Fruit fly (Drosophila melanogaster): Measurements from ENCODE around the gene Kcmf1.

Gene Kcmf1

DNA sequence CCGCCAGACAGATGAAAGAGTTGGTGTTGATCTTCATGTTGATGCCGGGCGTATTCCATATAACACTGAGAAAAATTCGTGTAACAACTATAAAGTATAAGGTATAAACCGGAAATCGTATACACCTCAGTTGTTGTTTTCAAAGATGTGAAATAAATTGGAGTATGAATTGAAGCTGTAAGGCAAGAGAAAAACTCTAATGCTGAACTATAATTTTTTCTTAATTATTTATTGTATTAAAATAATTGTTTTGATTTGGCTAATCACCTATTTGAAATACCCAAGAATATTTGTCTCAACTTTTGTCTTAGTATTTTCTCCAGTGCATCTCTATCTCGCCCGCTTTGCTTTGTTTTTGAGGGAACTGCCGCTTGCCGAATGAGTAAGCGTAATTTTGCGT is 54.4 kb downstream of the Kcmf1 start:
- TF ChIP-seq inv (GFP tag; IDR thresholded peaks at IDR 0.05; ENCODE audit: partially characterized antibody) (no peak), mirr (GFP tag; optimal IDR thresholded peaks at IDR 0.05) (no peak), CG8478 (optimal IDR thresholded peaks at IDR 0.05) (no peak), CG6683 (GFP tag; optimal IDR thresholded peaks at IDR 0.05) (no peak), scrt (GFP tag; optimal IDR thresholded peaks at IDR 0.05) (peak; percentile 5), CG6689 (GFP tag; IDR thresholded peaks at IDR 0.05) (peak; percentile 33), CG30431 (GFP tag; optimal IDR thresholded peaks at IDR 0.05) (no peak), Hr3 (GFP tag; optimal IDR thresholded peaks at IDR 0.05) (peak; percentile 56), ac (GFP tag; optimal IDR thresholded peaks at IDR 0.05) (no peak), pb (GFP tag; optimal IDR thresholded peaks at IDR 0.05) (no peak), CG10209 (GFP tag; optimal IDR thresholded peaks at IDR 0.05) (peak; percentile 47), mld (GFP tag; IDR thresholded peaks at IDR 0.05; ENCODE audit: partially characterized antibody) (no peak), Side (GFP tag; optimal IDR thresholded peaks at IDR 0.05) (no peak), TFAM (GFP tag; optimal IDR thresholded peaks at IDR 0.05) (no peak), CG13624 (GFP tag; optimal IDR thresholded peaks at IDR 0.05) (no peak), tx (GFP tag; optimal IDR thresholded peaks at IDR 0.05) (no peak), Vsx1 (GFP tag; optimal IDR thresholded peaks at IDR 0.05) (no peak), CG14965 (GFP tag; optimal IDR thresholded peaks at IDR 0.05; ENCODE audit: borderline replicate concordance) (no peak), Fer2 (tag; optimal IDR thresholded peaks at IDR 0.05) (no peak), schlank (tag; optimal IDR thresholded peaks at IDR 0.05) (no peak), ind (GFP tag; optimal IDR thresholded peaks at IDR 0.05) (peak; percentile 55), CG33557 (GFP tag; optimal IDR thresholded peaks at IDR 0.05) (peak; percentile 7), CG10979 (tag; optimal IDR thresholded peaks at IDR 0.05) (peak; percentile 63), bigmax (GFP tag; optimal IDR thresholded peaks at IDR 0.05) (no peak), CG14050 (GFP tag; IDR thresholded peaks at IDR 0.05) (peak; percentile 42; the same call in 2 of the 3 replicates), H15 (GFP tag; IDR thresholded peaks at IDR 0.05) (no peak), CG6791 (GFP tag; IDR thresholded peaks at IDR 0.05; ENCODE audit: partially characterized antibody) (no peak), D19A (tag; optimal IDR thresholded peaks at IDR 0.05) (peak; percentile 56), luna (GFP tag; optimal IDR thresholded peaks at IDR 0.05) (no peak), chn (GFP tag; optimal IDR thresholded peaks at IDR 0.05) (no peak), CG6854 (GFP tag; optimal IDR thresholded peaks at IDR 0.05) (no peak), ATbp (GFP tag; optimal IDR thresholded peaks at IDR 0.05) (peak; percentile 61), MBD-R2 (GFP tag; IDR thresholded peaks at IDR 0.05) (no peak), Antp (GFP tag; optimal IDR thresholded peaks at IDR 0.05) (no peak), CG13123 (GFP tag; optimal IDR thresholded peaks at IDR 0.05) (peak; percentile 8), otp (GFP tag; IDR thresholded peaks at IDR 0.05) (no peak), CG33213 (GFP tag; optimal IDR thresholded peaks at IDR 0.05) (no peak), CG10366 (GFP tag; IDR thresholded peaks at IDR 0.05) (peak; percentile 41), tll (GFP tag; optimal IDR thresholded peaks at IDR 0.05) (no peak), Six4 (GFP tag; optimal IDR thresholded peaks at IDR 0.05) (no peak), CG17359 (tag; optimal IDR thresholded peaks at IDR 0.05) (peak; percentile 79), CG15269 (tag; optimal IDR thresholded peaks at IDR 0.05) (peak; percentile 74), pfk (GFP tag; optimal IDR thresholded peaks at IDR 0.05) (no peak), CG11398 (GFP tag; optimal IDR thresholded peaks at IDR 0.05) (no peak), mam (GFP tag; optimal IDR thresholded peaks at IDR 0.05) (no peak), CG9215 (GFP tag; IDR thresholded peaks at IDR 0.05) (no peak), zf30C (GFP tag; optimal IDR thresholded peaks at IDR 0.05) (no peak), sc (optimal IDR thresholded peaks at IDR 0.05) (no peak), sc (GFP tag; optimal IDR thresholded peaks at IDR 0.05) (peak; percentile 29), HLH54F (GFP tag; optimal IDR thresholded peaks at IDR 0.05) (no peak), Dip2 (GFP tag; IDR thresholded peaks at IDR 0.05) (no peak), lmd (GFP tag; IDR thresholded peaks at IDR 0.05) (peak; percentile 45)
